Fruit fly (Drosophila melanogaster) whole organism, embryonic: ENCODE measurements around the gene trbd.
A peak's percentile ranks its signal among the peaks of the same experiment; 100 is the strongest.
"Not testable (repeated sequence)": the region's sequence is repeated elsewhere in the genome, so short reads cannot be mapped to it uniquely, and the experiment has no call there.

Source experiments
- Antp ChIP-seq: fragments of 200-800 bp; sonication (Bioruptor generic); optimal IDR thresholded peaks from 3 replicates; lab custom pipeline; 2016; ENCODE audit warnings: missing biosample characterization, missing genetic modification characterization
- Asciz ChIP-seq: fragments of 200-800 bp; sonication (Bioruptor generic); optimal IDR thresholded peaks from 2 replicates; lab custom pipeline; 2017; ENCODE audit warnings: missing biosample characterization, mild to moderate bottlenecking, missing genetic modification characterization, missing genetic modification reagents
- CG10543 ChIP-seq: fragments of 200-800 bp; sonication (Bioruptor generic); optimal IDR thresholded peaks from 3 replicates; lab custom pipeline; 2017; ENCODE audit warnings: missing biosample characterization, mild to moderate bottlenecking, missing genetic modification characterization, moderate library complexity
- CG10979 ChIP-seq: fragments of 200-800 bp; sonication (Bioruptor generic); optimal IDR thresholded peaks from 2 replicates; lab custom pipeline; 2018; ENCODE audit warnings: missing biosample characterization, mild to moderate bottlenecking, missing genetic modification characterization, moderate library complexity
- CG11398 ChIP-seq: fragments of 200-800 bp; sonication (Bioruptor generic); optimal IDR thresholded peaks from 2 replicates; lab custom pipeline; 2016; ENCODE audit warnings: missing biosample characterization, missing genetic modification characterization
- CG11696 ChIP-seq: fragments of 200-800 bp; sonication (Bioruptor generic); IDR thresholded peaks from 2 replicates; pipeline ENCODE4 v1.3.6; 2022; ENCODE audit warnings: missing biosample characterization, missing genetic modification characterization
- CG15514 ChIP-seq: fragments of 200-800 bp; sonication (Bioruptor generic); optimal IDR thresholded peaks from 3 replicates; lab custom pipeline; 2017; ENCODE audit warnings: missing biosample characterization, missing genetic modification characterization, mild to moderate bottlenecking, moderate library complexity, missing genetic modification reagents
- CG15601 ChIP-seq: fragments of 200-800 bp; sonication (Bioruptor generic); optimal IDR thresholded peaks from 3 replicates; lab custom pipeline; 2019; ENCODE audit warnings: missing biosample characterization, mild to moderate bottlenecking, missing genetic modification characterization, moderate library complexity
- CG16813 ChIP-seq: fragments of 200-800 bp; sonication (Bioruptor generic); IDR thresholded peaks from 3 replicates; pipeline ENCODE4 v1.3.6; 2022; ENCODE audit warnings: missing biosample characterization, missing genetic modification characterization; ENCODE audit not compliant: partially characterized antibody
- CG17385 ChIP-seq: fragments of 200-800 bp; sonication (Bioruptor generic); optimal IDR thresholded peaks from 3 replicates; lab custom pipeline; 2018; ENCODE audit warnings: missing biosample characterization, mild to moderate bottlenecking, missing genetic modification characterization
- CG2129 ChIP-seq: fragments of 200-800 bp; sonication (Bioruptor generic); IDR thresholded peaks from 2 replicates; pipeline ENCODE4 v1.3.6; 2022; ENCODE audit warnings: missing biosample characterization, missing genetic modification characterization; ENCODE audit not compliant: partially characterized antibody
- CG2678 ChIP-seq: fragments of 200-800 bp; sonication (Bioruptor generic); optimal IDR thresholded peaks from 3 replicates; lab custom pipeline; 2019; ENCODE audit warnings: missing biosample characterization, mild to moderate bottlenecking, missing genetic modification characterization, moderate library complexity
- CG2875 ChIP-seq: fragments of 200-800 bp; sonication (Bioruptor generic); optimal IDR thresholded peaks from 2 replicates; lab custom pipeline; 2017; ENCODE audit warnings: missing biosample characterization, mild to moderate bottlenecking, missing genetic modification characterization, missing genetic modification reagents
- CG4424 ChIP-seq: fragments of 200-800 bp; sonication (Bioruptor generic); optimal IDR thresholded peaks from 3 replicates; lab custom pipeline; 2016; ENCODE audit warnings: missing biosample characterization, missing genetic modification characterization
- CG5953 ChIP-seq: fragments of 200-800 bp; sonication (Bioruptor generic); IDR thresholded peaks from 2 replicates; pipeline ENCODE4 v1.3.6; 2022; ENCODE audit warnings: missing biosample characterization, missing genetic modification characterization
- CG6765 ChIP-seq: fragments of 200-800 bp; sonication (Bioruptor generic); optimal IDR thresholded peaks from 3 replicates; lab custom pipeline; 2017; ENCODE audit warnings: missing biosample characterization, mild to moderate bottlenecking, missing genetic modification characterization
- CG7786 ChIP-seq: fragments of 200-800 bp; sonication (Bioruptor generic); optimal IDR thresholded peaks from 2 replicates; lab custom pipeline; 2016; ENCODE audit warnings: missing biosample characterization, missing genetic modification characterization
- CTCF ChIP-seq: fragments of 200-800 bp; sonication (Bioruptor generic); optimal IDR thresholded peaks from 2 replicates; lab custom pipeline; 2017; ENCODE audit warnings: missing biosample characterization, mild to moderate bottlenecking, missing genetic modification characterization, moderate library complexity
- Deaf1 ChIP-seq: fragments of 200-800 bp; optimal IDR thresholded peaks from 3 replicates; lab custom pipeline; 2019; ENCODE audit warnings: missing biosample characterization, mild to moderate bottlenecking, missing genetic modification characterization, moderate library complexity
- E2f1 ChIP-seq: fragments of 200-800 bp; sonication (Bioruptor generic); IDR thresholded peaks from 2 replicates; pipeline ENCODE4 v1.3.6; 2022; ENCODE audit warnings: missing biosample characterization, missing genetic modification characterization
- HmgD ChIP-seq: fragments of 200-800 bp; sonication (Bioruptor generic); optimal IDR thresholded peaks from 3 replicates; lab custom pipeline; 2016; ENCODE audit warnings: missing biosample characterization, missing genetic modification characterization
- Hr78 ChIP-seq, 2 experiments: fragments of 200-800 bp in 1 of 2; fragments of >200 bp in 1 of 2; sonication (Bioruptor generic) in 1 of 2; optimal IDR thresholded peaks; 2 replicates each; lab custom pipeline; 2017 to 2019; ENCODE audit warnings: missing biosample characterization in 2 of 2, missing genetic modification characterization in 2 of 2, mild to moderate bottlenecking in 1 of 2, moderate library complexity in 1 of 2
- Mad ChIP-seq: fragments of 200-800 bp; sonication (Bioruptor generic); optimal IDR thresholded peaks from 2 replicates; lab custom pipeline; 2016; ENCODE audit warnings: missing biosample characterization, missing genetic modification characterization
- Med ChIP-seq: fragments of 200-800 bp; sonication (Bioruptor generic); peaks from one replicate; lab custom pipeline; 2016; ENCODE audit warnings: missing biosample characterization, missing genetic modification characterization, mild to moderate bottlenecking, inconsistent platforms, moderate library complexity
- Myb ChIP-seq: fragments of 200-800 bp; sonication (Bioruptor generic); optimal IDR thresholded peaks from 2 replicates; lab custom pipeline; 2016; ENCODE audit warnings: missing biosample characterization, missing genetic modification characterization
- Pdp1 ChIP-seq, 2 experiments: fragments of 200-800 bp; sonication (Bioruptor generic); optimal IDR thresholded peaks; 3 replicates each; lab custom pipeline; 2016; ENCODE audit warnings: missing biosample characterization in 2 of 2, missing genetic modification characterization in 2 of 2, mild to moderate bottlenecking in 1 of 2, moderate library complexity in 1 of 2
- Sry-β ChIP-seq: fragments of 200-800 bp; sonication (Bioruptor generic); optimal IDR thresholded peaks from 2 replicates; lab custom pipeline; 2018; ENCODE audit warnings: missing biosample characterization, mild to moderate bottlenecking, missing genetic modification characterization, moderate library complexity
- br ChIP-seq: fragments of >200 bp; optimal IDR thresholded peaks from 2 replicates; lab custom pipeline; 2017
- cg ChIP-seq: fragments of 200-800 bp; sonication (Bioruptor generic); optimal IDR thresholded peaks from 3 replicates; lab custom pipeline; 2019; ENCODE audit warnings: missing biosample characterization, mild to moderate bottlenecking, missing genetic modification characterization, moderate library complexity
- disco-r ChIP-seq: fragments of 200-800 bp; sonication (Bioruptor generic); optimal IDR thresholded peaks from 2 replicates; lab custom pipeline; 2016; ENCODE audit warnings: missing biosample characterization, missing genetic modification characterization
- exex ChIP-seq: fragments of 200-800 bp; sonication (Bioruptor generic); optimal IDR thresholded peaks from 4 replicates; lab custom pipeline; 2018; ENCODE audit warnings: missing biosample characterization, mild to moderate bottlenecking, missing genetic modification characterization, moderate library complexity
- gce ChIP-seq: fragments of 200-800 bp; sonication (Bioruptor generic); IDR thresholded peaks from 3 replicates; pipeline ENCODE4 v1.3.6; 2022; ENCODE audit warnings: missing biosample characterization, missing genetic modification characterization
- gcm ChIP-seq: fragments of 200-800 bp; sonication (Bioruptor generic); optimal IDR thresholded peaks from 2 replicates; lab custom pipeline; 2019; ENCODE audit warnings: missing biosample characterization, mild to moderate bottlenecking, missing genetic modification characterization, moderate library complexity
- hkb ChIP-seq, 2 experiments: fragments of 200-800 bp in 1 of 2; fragments of >200 bp in 1 of 2; sonication (Bioruptor generic) in 1 of 2; IDR thresholded peaks in 1 of 2; optimal IDR thresholded peaks in 1 of 2; 2 replicates each; pipeline versions ENCODE4 v1.3.6 to Lab custom; 2017 to 2022; ENCODE audit warnings: missing biosample characterization in 1 of 2, missing genetic modification characterization in 1 of 2
- hth ChIP-seq: fragments of >200 bp; optimal IDR thresholded peaks from 2 replicates; lab custom pipeline; 2017; ENCODE audit warnings: inconsistent platforms
- jing ChIP-seq: fragments of 200-800 bp; sonication (Bioruptor generic); optimal IDR thresholded peaks from 2 replicates; lab custom pipeline; 2018; ENCODE audit warnings: missing biosample characterization, mild to moderate bottlenecking, missing genetic modification characterization
- klu ChIP-seq: fragments of 200-800 bp; sonication (Bioruptor generic); IDR thresholded peaks from 2 replicates; pipeline ENCODE4 v1.3.6; 2022; ENCODE audit warnings: missing biosample characterization, missing genetic modification characterization
- knrl ChIP-seq: fragments of 200-800 bp; sonication (Bioruptor generic); IDR thresholded peaks from 3 replicates; pipeline ENCODE4 v1.3.6; 2022; ENCODE audit warnings: missing biosample characterization, missing genetic modification characterization; ENCODE audit not compliant: partially characterized antibody
- sens ChIP-seq: fragments of 200-800 bp; sonication (Bioruptor generic); peaks from one replicate; lab custom pipeline; 2016; ENCODE audit warnings: missing biosample characterization, missing genetic modification characterization
- sug ChIP-seq: fragments of 200-800 bp; optimal IDR thresholded peaks from 2 replicates; lab custom pipeline; 2019; ENCODE audit warnings: missing biosample characterization, mild to moderate bottlenecking, missing genetic modification characterization, moderate library complexity
- usp ChIP-seq: fragments of >200 bp; optimal IDR thresholded peaks from 2 replicates; lab custom pipeline; 2017; ENCODE audit warnings: missing biosample characterization, missing genetic modification characterization

Gene trbd

dm6 chr3R:9701148-9701703 is 9.6 kb downstream of the trbd start (continued):
- TF ChIP-seq CG2678 (peak; percentile 46), CG15601 (tag; lab: Kevin White, UChicago) (peak; percentile 4), CG17385 (peak; percentile 14), CG11398 (GFP tag; lab: Kevin White, UChicago) (no peak), Myb (peak; percentile 2), CG15514 (peak; percentile 30), CG2875 (GFP tag; lab: Kevin White, UChicago) (peak; percentile 4), gcm (no peak), CG7786 (peak; percentile 16)
- TF ChIP-seq, all 482 proteins: peak for 101

dm6 chr3R:9700513-9700912 is 10.3 kb downstream of the trbd start:
- TF ChIP-seq CG5953 (GFP tag; lab: Robert Waterston, UW) (no peak), Pdp1 (GFP tag; optimal IDR thresholded peaks at IDR 0.05; lab: Kevin White, UChicago) (peak in 1 of 2 experiments; percentile 62), sens (peak; percentile 42), Med (peak; percentile 14), Mad (GFP tag; lab: Kevin White, UChicago) (no peak), CG6765 (no peak), E2f1 (no peak), cg (GFP tag; lab: Kevin White, UChicago) (peak; percentile 54), sug (tag; lab: Kevin White, UChicago) (peak; percentile 2), exex (peak; percentile 71), CG10543 (peak; percentile 20), gce (GFP tag; lab: Robert Waterston, UW) (no peak)

DNA sequence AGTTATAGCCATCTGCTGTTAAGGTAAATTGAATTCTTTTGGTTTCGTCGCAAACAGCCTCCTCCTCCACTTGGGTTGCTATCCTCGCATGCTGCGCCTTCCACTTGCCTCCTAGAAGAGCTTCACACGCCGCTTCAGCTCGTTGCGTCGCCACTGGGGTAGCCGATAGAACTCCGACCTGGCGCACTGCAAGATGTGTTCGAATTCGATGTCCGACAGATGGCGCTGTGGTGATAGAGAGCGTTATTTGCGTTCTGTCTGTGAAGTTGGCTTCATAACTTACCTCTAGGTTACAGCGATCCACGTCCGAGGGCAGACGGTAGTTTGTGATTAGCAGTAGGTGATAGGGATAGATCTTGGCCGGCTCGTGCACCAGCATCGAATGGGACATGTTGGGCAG is 15.8 kb downstream of the trbd start:
- TF ChIP-seq CG10979 (tag; lab: Kevin White, UChicago) = peak; percentile 92
- peak; percentile 86 for TF ChIP-seq CTCF (GFP tag; lab: Kevin White, UChicago)
- no peak for TF ChIP-seq Sry-β
- TF ChIP-seq Med = peak; percentile 26

DNA sequence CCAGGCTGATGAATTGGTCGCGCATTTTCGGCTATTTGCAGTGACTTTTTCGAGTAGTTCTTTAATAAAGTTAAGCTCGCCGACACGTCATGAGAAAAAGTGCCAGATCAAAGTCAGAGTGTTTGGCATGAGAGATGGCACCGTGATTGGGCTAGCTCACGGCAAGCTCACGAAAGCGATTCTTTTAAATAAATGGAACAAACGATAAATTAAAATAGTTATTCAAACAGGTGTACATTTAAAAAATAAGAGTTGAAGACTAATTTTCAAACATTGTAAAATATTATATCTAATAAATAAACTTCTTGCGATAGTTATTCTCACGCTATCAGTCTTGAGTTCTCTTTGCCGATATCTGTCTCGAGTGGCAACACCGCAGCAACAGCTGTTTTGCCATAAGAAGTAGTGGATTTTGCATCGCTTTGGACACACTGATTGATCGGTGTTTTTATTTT is 18.1 kb downstream of the trbd start, which contains the start of the genes Unc-115b, p24-2 and CG32939:
Unc-115b (minus strand) TSS at position 101 of the 455 bp plus-strand sequence.
p24-2 (minus strand) TSS at position 120 of the 455 bp plus-strand sequence.
CG32939 (plus strand) TSS at position 405 of the 455 bp plus-strand sequence.
- TF ChIP-seq Asciz (GFP tag; lab: Kevin White, UChicago); klu (GFP tag; lab: Robert Waterston, UW); hth (lab: Kevin White, UChicago): not testable (repeated sequence)
- TF ChIP-seq, all 482 proteins: peak for 0; not testable (repeated sequence) for 482

DNA sequence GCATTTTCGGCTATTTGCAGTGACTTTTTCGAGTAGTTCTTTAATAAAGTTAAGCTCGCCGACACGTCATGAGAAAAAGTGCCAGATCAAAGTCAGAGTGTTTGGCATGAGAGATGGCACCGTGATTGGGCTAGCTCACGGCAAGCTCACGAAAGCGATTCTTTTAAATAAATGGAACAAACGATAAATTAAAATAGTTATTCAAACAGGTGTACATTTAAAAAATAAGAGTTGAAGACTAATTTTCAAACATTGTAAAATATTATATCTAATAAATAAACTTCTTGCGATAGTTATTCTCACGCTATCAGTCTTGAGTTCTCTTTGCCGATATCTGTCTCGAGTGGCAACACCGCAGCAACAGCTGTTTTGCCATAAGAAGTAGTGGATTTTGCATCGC is 25.5 kb downstream of the trbd start, which contains the start of the genes eca and CG18542:
eca (minus strand) TSS at position 101 of the 400 bp plus-strand sequence.
CG18542 (plus strand) TSS at position 385 of the 400 bp plus-strand sequence.
- not testable (repeated sequence) for TF ChIP-seq hkb (optimal IDR thresholded peaks at IDR 0.05; lab: Kevin White, UChicago); hkb (GFP tag; IDR thresholded peaks at IDR 0.05; lab: Robert Waterston, UW); CG16813 (GFP tag; lab: Robert Waterston, UW); Asciz (GFP tag; lab: Kevin White, UChicago)
- TF ChIP-seq, all 482 proteins: peak for 0; not testable (repeated sequence) for 482

DNA sequence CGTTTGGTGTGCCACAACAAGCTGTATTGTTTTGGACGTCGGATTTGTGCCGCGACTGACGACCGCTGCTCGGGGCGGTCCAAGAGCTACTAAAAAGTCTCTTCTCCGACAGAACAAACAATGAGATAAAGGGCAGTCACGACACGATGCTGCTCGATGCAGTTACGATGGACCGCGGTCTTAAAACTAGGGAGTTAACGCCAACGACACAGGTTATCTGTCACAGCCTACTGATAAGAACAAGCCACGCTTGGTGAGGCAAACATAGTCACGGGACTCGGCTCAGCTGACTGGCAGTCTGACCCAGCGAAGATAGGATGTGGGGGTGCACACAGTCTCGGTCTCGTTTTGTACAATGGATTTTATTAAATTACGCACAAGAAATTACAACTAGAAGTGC is 26.7 kb downstream of the trbd start, which contains the start of gene CG9444:
CG9444 (minus strand) TSS at position 140 of the 400 bp plus-strand sequence.
- TF ChIP-seq jing = no peak
- TF ChIP-seq gce (GFP tag; lab: Robert Waterston, UW) = no peak
- TF ChIP-seq knrl (GFP tag; lab: Robert Waterston, UW) = no peak
- TF ChIP-seq CG15601 (tag; lab: Kevin White, UChicago) = no peak
- peak; percentile 42 for TF ChIP-seq Deaf1 (tag; lab: Kevin White, UChicago)
- TF ChIP-seq CG2129 (GFP tag; lab: Robert Waterston, UW) = no peak
- TF ChIP-seq CG4424 = no peak
- no peak for TF ChIP-seq disco-r (GFP tag; lab: Kevin White, UChicago)
- peak in 1 of 2 experiments; percentile 50 for TF ChIP-seq Hr78 (GFP tag; optimal IDR thresholded peaks at IDR 0.05; lab: Kevin White, UChicago)
- TF ChIP-seq Antp = no peak
- TF ChIP-seq br (lab: Kevin White, UChicago) = no peak
- TF ChIP-seq usp (GFP tag; lab: Kevin White, UChicago) = no peak
- no peak for TF ChIP-seq CG11696 (GFP tag; lab: Robert Waterston, UW)
- TF ChIP-seq HmgD (GFP tag; lab: Kevin White, UChicago) = no peak
